Fruit fly (Drosophila melanogaster) whole organism, embryonic: Measurements from ENCODE around the gene CG15365.

Experiments
- ATbp ChIP-seq: fragments of 200-800 bp; sonication (Bioruptor generic); optimal IDR thresholded peaks from 2 replicates; lab custom pipeline; 2017; ENCODE audit warnings: missing biosample characterization, mild to moderate bottlenecking, missing genetic modification characterization, missing genetic modification reagents
- Ada2b ChIP-seq: fragments of 200-800 bp; sonication (Bioruptor generic); IDR thresholded peaks from 2 replicates; pipeline ENCODE4 v1.3.6; 2022; ENCODE audit warnings: missing biosample characterization, missing genetic modification characterization
- Atf3 ChIP-seq: fragments of 200-800 bp; sonication (Bioruptor generic); optimal IDR thresholded peaks from 3 replicates; lab custom pipeline; 2016; ENCODE audit warnings: missing biosample characterization, missing genetic modification characterization
- B-H1 ChIP-seq: fragments of 200-800 bp; sonication (Bioruptor generic); IDR thresholded peaks from 3 replicates; pipeline ENCODE4 v1.3.6; 2022; ENCODE audit warnings: missing biosample characterization, missing genetic modification characterization
- CG10321 ChIP-seq: fragments of 200-800 bp; sonication (Bioruptor generic); IDR thresholded peaks from 2 replicates; pipeline ENCODE4 v1.3.6; 2022; ENCODE audit warnings: missing biosample characterization, missing genetic modification characterization
- CG11247 ChIP-seq: fragments of 200-800 bp; sonication (Bioruptor generic); IDR thresholded peaks from 2 replicates; pipeline ENCODE4 v1.3.6; 2022; ENCODE audit warnings: missing biosample characterization, missing genetic modification characterization
- CG12744 ChIP-seq: fragments of 200-800 bp; sonication (Bioruptor generic); optimal IDR thresholded peaks from 2 replicates; lab custom pipeline; 2016; ENCODE audit warnings: missing biosample characterization, missing genetic modification characterization
- CG13624 ChIP-seq: fragments of 200-800 bp; sonication (Bioruptor generic); optimal IDR thresholded peaks from 2 replicates; lab custom pipeline; 2016; ENCODE audit warnings: missing biosample characterization, missing genetic modification characterization
- CG15479 ChIP-seq: fragments of 200-800 bp; sonication (Bioruptor generic); optimal IDR thresholded peaks from 3 replicates; lab custom pipeline; 2019; ENCODE audit warnings: missing biosample characterization, mild to moderate bottlenecking, missing genetic modification characterization, moderate library complexity
- CG17361 ChIP-seq: fragments of 200-800 bp; sonication (Bioruptor generic); IDR thresholded peaks from 3 replicates; pipeline ENCODE4 v1.3.6; 2022; ENCODE audit warnings: missing biosample characterization, missing genetic modification characterization
- CG17385 ChIP-seq: fragments of 200-800 bp; sonication (Bioruptor generic); optimal IDR thresholded peaks from 3 replicates; lab custom pipeline; 2018; ENCODE audit warnings: missing biosample characterization, mild to moderate bottlenecking, missing genetic modification characterization
- CG17829 ChIP-seq: fragments of 200-800 bp; optimal IDR thresholded peaks from 2 replicates; lab custom pipeline; 2019; ENCODE audit warnings: missing biosample characterization, mild to moderate bottlenecking, missing genetic modification characterization, moderate library complexity
- CG33557 ChIP-seq: fragments of 200-800 bp; sonication (Bioruptor generic); optimal IDR thresholded peaks from 2 replicates; lab custom pipeline; 2019; ENCODE audit warnings: missing biosample characterization, mild to moderate bottlenecking, missing genetic modification characterization, moderate library complexity
- CG3847 ChIP-seq: fragments of 200-800 bp; sonication (Bioruptor generic); IDR thresholded peaks from 2 replicates; pipeline ENCODE4 v1.3.6; 2022; ENCODE audit warnings: missing biosample characterization, missing genetic modification characterization
- CG4854 ChIP-seq: fragments of 200-800 bp; sonication (Bioruptor generic); optimal IDR thresholded peaks from 2 replicates; lab custom pipeline; 2016; ENCODE audit warnings: missing biosample characterization, missing genetic modification characterization, inconsistent platforms
- CG5180 ChIP-seq: fragments of 200-800 bp; sonication (Bioruptor generic); optimal IDR thresholded peaks from 3 replicates; lab custom pipeline; 2017; ENCODE audit warnings: missing biosample characterization, missing genetic modification characterization, mild to moderate bottlenecking, moderate library complexity, missing genetic modification reagents
- CG7556 ChIP-seq: fragments of 200-800 bp; sonication (Bioruptor generic); optimal IDR thresholded peaks from 2 replicates; lab custom pipeline; 2017; ENCODE audit warnings: missing biosample characterization, mild to moderate bottlenecking, missing genetic modification characterization
- CG8281 ChIP-seq: fragments of 200-800 bp; sonication (Bioruptor generic); optimal IDR thresholded peaks from 2 replicates; lab custom pipeline; 2018; ENCODE audit warnings: missing biosample characterization, mild to moderate bottlenecking, missing genetic modification characterization, moderate library complexity
- CG8388 ChIP-seq: fragments of 200-800 bp; sonication (Bioruptor generic); optimal IDR thresholded peaks from 2 replicates; lab custom pipeline; 2019; ENCODE audit warnings: missing biosample characterization, mild to moderate bottlenecking, missing genetic modification characterization, moderate library complexity
- CG8765 ChIP-seq: fragments of 200-800 bp; sonication (Bioruptor generic); IDR thresholded peaks from 2 replicates; pipeline ENCODE4 v1.3.6; 2022; ENCODE audit warnings: missing biosample characterization, missing genetic modification characterization
- CG9437 ChIP-seq: fragments of 200-800 bp; sonication (Bioruptor generic); optimal IDR thresholded peaks from 2 replicates; lab custom pipeline; 2018; ENCODE audit warnings: missing biosample characterization, mild to moderate bottlenecking, missing genetic modification characterization
- D19A ChIP-seq: fragments of 200-800 bp; optimal IDR thresholded peaks from 3 replicates; lab custom pipeline; 2019; ENCODE audit warnings: missing biosample characterization, mild to moderate bottlenecking, missing genetic modification characterization, moderate library complexity
- Dp ChIP-seq: fragments of 200-800 bp; sonication (Bioruptor generic); optimal IDR thresholded peaks from 2 replicates; lab custom pipeline; 2018; ENCODE audit warnings: missing biosample characterization, mild to moderate bottlenecking, missing genetic modification characterization, moderate library complexity
- Ets65A ChIP-seq: fragments of 200-800 bp; sonication (Bioruptor generic); peaks from one replicate; lab custom pipeline; 2016; ENCODE audit warnings: missing biosample characterization, missing genetic modification characterization
- Hsf ChIP-seq: fragments of 200-800 bp; sonication (Bioruptor generic); optimal IDR thresholded peaks from 3 replicates; lab custom pipeline; 2016; ENCODE audit warnings: missing biosample characterization, missing genetic modification characterization
- NC2α ChIP-seq: fragments of 200-800 bp; sonication (Bioruptor generic); optimal IDR thresholded peaks from 2 replicates; lab custom pipeline; 2016; ENCODE audit warnings: missing biosample characterization, missing genetic modification characterization
- NC2β ChIP-seq: fragments of 200-800 bp; sonication (Bioruptor generic); optimal IDR thresholded peaks from 2 replicates; lab custom pipeline; 2016; ENCODE audit warnings: missing biosample characterization, missing genetic modification characterization
- Neu2 ChIP-seq: fragments of 200-800 bp; sonication (Bioruptor generic); optimal IDR thresholded peaks from 3 replicates; lab custom pipeline; 2016; ENCODE audit warnings: missing biosample characterization, missing genetic modification characterization, borderline replicate concordance
- Nf-YB ChIP-seq: fragments of 200-800 bp; sonication (Bioruptor generic); optimal IDR thresholded peaks from 3 replicates; lab custom pipeline; 2019; ENCODE audit warnings: missing biosample characterization, mild to moderate bottlenecking, missing genetic modification characterization, moderate library complexity
- Nf-YC ChIP-seq: fragments of 200-800 bp; optimal IDR thresholded peaks from 3 replicates; lab custom pipeline; 2019; ENCODE audit warnings: missing biosample characterization, mild to moderate bottlenecking, missing genetic modification characterization, moderate library complexity
- Rx ChIP-seq: fragments of 200-800 bp; sonication (Bioruptor generic); IDR thresholded peaks from 2 replicates; pipeline ENCODE4 v1.3.6; 2022; ENCODE audit warnings: missing biosample characterization, missing genetic modification characterization
- Six4 ChIP-seq: fragments of 200-800 bp; sonication (Bioruptor generic); optimal IDR thresholded peaks from 2 replicates; lab custom pipeline; 2016; ENCODE audit warnings: missing biosample characterization, missing genetic modification characterization
- Sox100B ChIP-seq: fragments of 200-800 bp; sonication (Bioruptor generic); optimal IDR thresholded peaks from 3 replicates; lab custom pipeline; 2018; ENCODE audit warnings: missing biosample characterization, mild to moderate bottlenecking, missing genetic modification characterization
- bab2 ChIP-seq: fragments of 200-800 bp; sonication (Bioruptor generic); optimal IDR thresholded peaks from 2 replicates; lab custom pipeline; 2016; ENCODE audit warnings: missing biosample characterization, missing genetic modification characterization
- bsh ChIP-seq, 2 experiments: fragments of 200-800 bp; sonication (Bioruptor generic); optimal IDR thresholded peaks; 2 replicates each; lab custom pipeline; 2017 to 2018; ENCODE audit warnings: mild to moderate bottlenecking in 2 of 2, missing biosample characterization in 2 of 2, missing genetic modification characterization in 2 of 2, moderate library complexity in 1 of 2
- caup ChIP-seq: fragments of 200-800 bp; sonication (Bioruptor generic); optimal IDR thresholded peaks from 3 replicates; lab custom pipeline; 2017; ENCODE audit warnings: missing biosample characterization, mild to moderate bottlenecking, missing genetic modification characterization, moderate library complexity; ENCODE audit not compliant: severe bottlenecking
- chn ChIP-seq: fragments of 200-800 bp; sonication (Bioruptor generic); optimal IDR thresholded peaks from 2 replicates; lab custom pipeline; 2016; ENCODE audit warnings: missing biosample characterization, missing genetic modification characterization
- grau ChIP-seq: fragments of 200-800 bp; optimal IDR thresholded peaks from 3 replicates; lab custom pipeline; 2019; ENCODE audit warnings: missing biosample characterization, mild to moderate bottlenecking, missing genetic modification characterization, moderate library complexity
- hth ChIP-seq: fragments of >200 bp; optimal IDR thresholded peaks from 2 replicates; lab custom pipeline; 2017; ENCODE audit warnings: inconsistent platforms
- ind ChIP-seq: fragments of 200-800 bp; sonication (Bioruptor generic); optimal IDR thresholded peaks from 3 replicates; lab custom pipeline; 2016; ENCODE audit warnings: missing biosample characterization, missing genetic modification characterization
- jing ChIP-seq: fragments of 200-800 bp; sonication (Bioruptor generic); optimal IDR thresholded peaks from 2 replicates; lab custom pipeline; 2018; ENCODE audit warnings: missing biosample characterization, mild to moderate bottlenecking, missing genetic modification characterization
- mam ChIP-seq: fragments of 200-800 bp; sonication (Bioruptor generic); optimal IDR thresholded peaks from 3 replicates; lab custom pipeline; 2016; ENCODE audit warnings: missing biosample characterization, missing genetic modification characterization
- odd ChIP-seq: fragments of 200-800 bp; sonication (Bioruptor generic); optimal IDR thresholded peaks from 2 replicates; lab custom pipeline; 2017; ENCODE audit warnings: missing biosample characterization, mild to moderate bottlenecking, missing genetic modification characterization
- pb ChIP-seq: fragments of 200-800 bp; sonication (Bioruptor generic); optimal IDR thresholded peaks from 3 replicates; lab custom pipeline; 2016; ENCODE audit warnings: missing biosample characterization, missing genetic modification characterization
- run ChIP-seq: fragments of 200-800 bp; sonication (Bioruptor generic); optimal IDR thresholded peaks from 3 replicates; lab custom pipeline; 2018; ENCODE audit warnings: missing biosample characterization, mild to moderate bottlenecking, missing genetic modification characterization
- slou ChIP-seq: fragments of 200-800 bp; sonication (Bioruptor generic); optimal IDR thresholded peaks from 3 replicates; lab custom pipeline; 2016; ENCODE audit warnings: missing biosample characterization, missing genetic modification characterization
- tgo ChIP-seq: fragments of 200-800 bp; sonication (Bioruptor generic); IDR thresholded peaks from 3 replicates; pipeline ENCODE4 v1.3.6; 2022; ENCODE audit warnings: missing biosample characterization, missing genetic modification characterization
- ttk ChIP-seq: fragments of 200-800 bp; sonication (Bioruptor generic); IDR thresholded peaks from 2 replicates; pipeline ENCODE4 v2.1.2; 2022; ENCODE audit warnings: missing biosample characterization, missing genetic modification characterization
- wdn ChIP-seq: fragments of 200-800 bp; sonication (Bioruptor generic); IDR thresholded peaks from 2 replicates; pipeline ENCODE4 v1.3.6; 2022; ENCODE audit warnings: missing biosample characterization, missing genetic modification characterization
- wor ChIP-seq: fragments of 200-800 bp; sonication (Bioruptor generic); IDR thresholded peaks from 2 replicates; pipeline ENCODE4 v1.3.6; 2022; ENCODE audit warnings: missing biosample characterization, missing genetic modification characterization

CG15365 gene

DNA sequence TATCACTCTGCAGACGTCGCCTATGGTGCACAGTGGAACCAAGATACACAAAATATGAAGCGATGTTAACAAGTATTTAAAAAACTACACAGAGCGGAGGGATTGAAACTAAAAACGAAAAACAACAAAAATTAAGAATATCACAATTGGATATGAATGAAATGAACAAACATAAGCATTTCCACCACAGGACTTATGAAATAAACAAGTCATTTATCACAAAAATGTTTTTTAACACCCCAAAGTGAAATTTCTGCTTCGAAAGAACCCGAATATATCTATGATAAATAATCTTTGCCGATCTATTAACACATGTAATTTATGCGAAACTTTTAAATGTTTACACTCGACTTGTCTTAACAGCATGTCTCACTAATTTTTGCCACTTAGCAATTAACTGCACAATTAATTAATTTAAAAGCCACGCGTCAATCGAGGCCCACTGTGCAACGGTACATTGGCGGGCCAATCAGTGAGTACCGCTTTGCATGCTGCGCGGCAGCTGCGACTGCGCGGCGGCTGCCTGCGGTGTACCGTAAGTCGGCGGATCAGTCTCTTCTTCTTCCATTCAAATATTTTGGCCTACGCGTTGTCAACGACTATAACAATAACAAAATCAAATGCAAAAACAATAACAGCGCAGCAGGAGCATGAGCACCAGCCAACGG lies 25.9 kb downstream of the CG15365 start (continued):
- TF ChIP-seq CG9437, result peak; percentile 67
- peak; percentile 82 for TF ChIP-seq CG15479
- TF ChIP-seq CG5180, result peak; percentile 17
- peak; percentile 48 for TF ChIP-seq grau (tag; lab: Kevin White, UChicago)
- TF ChIP-seq mam (GFP tag; lab: Kevin White, UChicago), result peak; percentile 2
- peak; percentile 37 for TF ChIP-seq CG33557 (GFP tag; lab: Kevin White, UChicago)
- TF ChIP-seq Nf-YC (tag; lab: Kevin White, UChicago), result peak; percentile 50
- TF ChIP-seq CG11247, result peak; percentile 23; the same call in 1 of the 2 replicates
- TF ChIP-seq CG17385 (GFP tag; lab: Kevin White, UChicago), result peak; percentile 60
- TF ChIP-seq Sox100B (GFP tag; lab: Kevin White, UChicago), result peak; percentile 76
- peak; percentile 75 for TF ChIP-seq CG17361 (GFP tag; lab: Robert Waterston, UW)
- TF ChIP-seq bab2 (GFP tag; lab: Kevin White, UChicago), result peak; percentile 60
- TF ChIP-seq ttk (GFP tag; lab: Robert Waterston, UW), result peak; percentile 54; the same call in 1 of the 2 replicates
- TF ChIP-seq Rx, result 0 out of 2 replicates have a peak, but pooled peaks have one; percentile 19
- peak; percentile 40 for TF ChIP-seq Nf-YB (GFP tag; lab: Kevin White, UChicago)
- no peak for TF ChIP-seq hth (lab: Kevin White, UChicago)
- peak; percentile 18 for TF ChIP-seq pb (GFP tag; lab: Kevin White, UChicago)
- peak; percentile 53 for TF ChIP-seq Hsf (GFP tag; lab: Kevin White, UChicago)
- TF ChIP-seq B-H1 (GFP tag; lab: Robert Waterston, UW), result peak; percentile 30; the same call in 1 of the 3 replicates
- TF ChIP-seq Dp (GFP tag; lab: Kevin White, UChicago), result no peak
- no peak for TF ChIP-seq caup
- TF ChIP-seq odd (GFP tag; lab: Kevin White, UChicago), result peak; percentile 45
- TF ChIP-seq CG17829 (tag; lab: Kevin White, UChicago), result peak; percentile 56
- peak in 1 of 2 experiments; percentile 53 for TF ChIP-seq bsh (GFP tag; optimal IDR thresholded peaks at IDR 0.05; lab: Kevin White, UChicago)
- TF ChIP-seq NC2β (GFP tag; lab: Kevin White, UChicago), result no peak
- TF ChIP-seq Ets65A (GFP tag; lab: Kevin White, UChicago), result peak; percentile 39
- TF ChIP-seq NC2α (GFP tag; lab: Kevin White, UChicago), result peak; percentile 16
- no peak for TF ChIP-seq Neu2 (GFP tag; lab: Kevin White, UChicago)
- TF ChIP-seq CG3847 (GFP tag; lab: Robert Waterston, UW), result no peak
- TF ChIP-seq chn (GFP tag; lab: Kevin White, UChicago), result peak; percentile 29
- TF ChIP-seq Six4 (GFP tag; lab: Kevin White, UChicago), result peak; percentile 24
- no peak for TF ChIP-seq run (tag; lab: Kevin White, UChicago)
- TF ChIP-seq CG4854 (GFP tag; lab: Kevin White, UChicago), result peak; percentile 16
- TF ChIP-seq ATbp, result peak; percentile 35
- no peak for TF ChIP-seq CG8765 (GFP tag; lab: Robert Waterston, UW)
- TF ChIP-seq CG7556 (GFP tag; lab: Kevin White, UChicago), result peak; percentile 72
- peak; percentile 58 for TF ChIP-seq tgo (GFP tag; lab: Robert Waterston, UW)
- peak; percentile 25; the same call in 1 of the 2 replicates for TF ChIP-seq Ada2b (GFP tag; lab: Robert Waterston, UW)
- TF ChIP-seq ind (GFP tag; lab: Kevin White, UChicago), result peak; percentile 27
- TF ChIP-seq CG13624 (GFP tag; lab: Kevin White, UChicago), result peak; percentile 33
- peak; percentile 20 for TF ChIP-seq Atf3 (GFP tag; lab: Kevin White, UChicago)
- TF ChIP-seq wor (GFP tag; lab: Robert Waterston, UW), result peak; percentile 24; the same call in 1 of the 2 replicates
- peak; percentile 25 for TF ChIP-seq slou (GFP tag; lab: Kevin White, UChicago)
- no peak for TF ChIP-seq wdn (GFP tag; lab: Robert Waterston, UW)
- TF ChIP-seq CG8281, result peak; percentile 1
- TF ChIP-seq jing (GFP tag; lab: Kevin White, UChicago), result peak; percentile 9
- TF ChIP-seq CG12744, result no peak
- peak; percentile 46 for TF ChIP-seq CG8388 (GFP tag; lab: Kevin White, UChicago)
- TF ChIP-seq D19A (tag; lab: Kevin White, UChicago), result peak; percentile 48
- TF ChIP-seq CG10321 (GFP tag; lab: Robert Waterston, UW), result no peak
